Worm (Caenorhabditis elegans): ENCODE measurements around the gene Y32H12A.1.
A peak's percentile ranks its signal among the peaks of the same experiment; 100 is the strongest.

The Y32H12A.1 gene

ce11 chrIII:5395746-5396145 lies 33.7 kb downstream of the Y32H12A.1 start:
- no peak for TF ChIP-seq unc-39 (tag; optimal IDR thresholded peaks at IDR 0.05)
- TF ChIP-seq set-16 (GFP tag; IDR thresholded peaks at IDR 0.05), result peak; percentile 88
- no peak for TF ChIP-seq pha-4 (GFP tag; IDR thresholded peaks at IDR 0.05)
- no peak for TF ChIP-seq pha-4 (tag; optimal IDR thresholded peaks at IDR 0.05)
- no peak for TF ChIP-seq madf-9 (GFP tag; conservative IDR thresholded peaks at IDR 0.05)

- TF ChIP-seq vab-7 (GFP tag; IDR thresholded peaks at IDR 0.05), result no peak
- TF ChIP-seq fkh-10 (GFP tag; optimal IDR thresholded peaks at IDR 0.05), result no peak
- no peak for TF ChIP-seq nhr-10 (tag; optimal IDR thresholded peaks at IDR 0.05)
- TF ChIP-seq D1046.2 (GFP tag; IDR thresholded peaks at IDR 0.05), result no peak
- TF ChIP-seq hlh-11 (tag; optimal IDR thresholded peaks at IDR 0.05), result no peak
- TF ChIP-seq mxl-3 (GFP tag; optimal IDR thresholded peaks at IDR 0.05), result no peak
- no peak for TF ChIP-seq hlh-30 (tag; optimal IDR thresholded peaks at IDR 0.05; ENCODE audit: insufficient read depth)
- no peak for TF ChIP-seq ceh-28 (tag; optimal IDR thresholded peaks at IDR 0.05)
- TF ChIP-seq Y5F2A.4 (GFP tag; optimal IDR thresholded peaks at IDR 0.05), result no peak
Observed at ce11 chrIII:5402419-5402818, 40.4 kb downstream of the Y32H12A.1 start.

ce11 chrIII:5404998-5405397 lies 43.0 kb downstream of the Y32H12A.1 start:
- TF ChIP-seq hif-1 (tag; optimal IDR thresholded peaks at IDR 0.05) (no peak), unc-62 (GFP tag; optimal IDR thresholded peaks at IDR 0.05 in 1 of 2) (peak in 1 of 2 experiments; percentile 85), unc-62 (tag; optimal IDR thresholded peaks at IDR 0.05) (no peak)

ce11 chrIII:5405628-5406084 lies 43.6 kb downstream of the Y32H12A.1 start, which contains the start of the genes W03A5.2 and Y32H12A.8:
Gene W03A5.2, plus strand, starts transcription at chrIII:5406034.
Gene Y32H12A.8, minus strand, starts transcription at chrIII:5406037.
- TF ChIP-seq nhr-41 (GFP tag; IDR thresholded peaks at IDR 0.05), result no peak
- peak; percentile 11 for TF ChIP-seq dve-1 (tag; optimal IDR thresholded peaks at IDR 0.05; ENCODE audit: insufficient read depth)
- no peak for TF ChIP-seq T26A8.4 (GFP tag; IDR thresholded peaks at IDR 0.05)
- no peak for TF ChIP-seq nhr-102 (tag; optimal IDR thresholded peaks at IDR 0.05)
- no peak for TF ChIP-seq daf-16 (GFP tag; optimal IDR thresholded peaks at IDR 0.05)
- peak; percentile 35 for TF ChIP-seq daf-16 (tag; optimal IDR thresholded peaks at IDR 0.05)
- TF ChIP-seq lin-38 (GFP tag; IDR thresholded peaks at IDR 0.05), result peak; percentile 75
- peak; percentile 42 for TF ChIP-seq aha-1 (tag)
- peak; percentile 55 for TF ChIP-seq nhr-6 (tag; optimal IDR thresholded peaks at IDR 0.05)
- TF ChIP-seq lsy-2 (tag; optimal IDR thresholded peaks at IDR 0.05), result peak in 1 of 2 experiments; percentile 57
- no peak for TF ChIP-seq mdl-1 (tag; optimal IDR thresholded peaks at IDR 0.05)
- no peak for TF ChIP-seq ztf-7 (tag; optimal IDR thresholded peaks at IDR 0.05)
- no peak for TF ChIP-seq daf-8 (GFP tag; IDR thresholded peaks at IDR 0.05)
- TF ChIP-seq hlh-30 (tag; optimal IDR thresholded peaks at IDR 0.05; ENCODE audit: insufficient read depth), result peak; percentile 56
- peak; percentile 16 for TF ChIP-seq pqm-1 (tag; optimal IDR thresholded peaks at IDR 0.05)
- no peak for TF ChIP-seq hmg-1.1 (GFP tag; IDR thresholded peaks at IDR 0.05)
- TF ChIP-seq skn-1 (tag; optimal IDR thresholded peaks at IDR 0.05), result no peak
- peak; percentile 75 for TF ChIP-seq dpl-1 (GFP tag; optimal IDR thresholded peaks at IDR 0.05)

- TF ChIP-seq zip-2 (tag; optimal IDR thresholded peaks at IDR 0.05) (no peak), aha-1 (tag) (peak; percentile 28)
Observed at ce11 chrIII:5406314-5406713, 44.3 kb downstream of the Y32H12A.1 start.

All from whole organism, L4 larva.